Fruit fly (Drosophila melanogaster) whole organism, larva: ENCODE data around the gene Or83c.
A peak's percentile ranks its signal among the peaks of the same experiment; 100 is the strongest.

Experiments
- noc ChIP-seq: fragments of 200-800 bp; sonication (Bioruptor generic); optimal IDR thresholded peaks from 3 replicates; lab custom pipeline; 2019; ENCODE audit warnings: missing biosample characterization, mild to moderate bottlenecking, missing genetic modification characterization, moderate library complexity

Or83c gene

DNA sequence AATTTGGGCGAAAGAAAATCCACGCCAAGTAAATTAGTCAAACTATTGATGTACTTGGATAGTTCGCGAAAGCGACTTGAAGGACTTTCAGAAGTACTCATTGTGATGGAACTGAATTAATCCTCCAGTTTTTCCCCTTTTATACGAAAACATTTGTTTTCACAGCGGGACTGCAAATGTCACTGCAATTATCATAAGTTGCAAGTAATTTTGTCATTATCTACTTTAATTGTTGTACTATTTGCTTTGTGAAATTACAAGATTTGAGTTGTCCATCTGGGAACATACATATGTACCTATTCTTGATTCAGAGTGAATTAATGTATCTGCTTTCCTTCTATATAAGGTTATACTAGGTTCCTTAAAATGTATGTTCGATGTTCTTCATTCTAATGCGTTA lies at the start of gene Or83c:
Gene Or83c (minus strand): TSS at position 101 of the 400 bp plus-strand sequence.
- no peak for TF ChIP-seq noc (tag; lab: Kevin White, UChicago)

DNA sequence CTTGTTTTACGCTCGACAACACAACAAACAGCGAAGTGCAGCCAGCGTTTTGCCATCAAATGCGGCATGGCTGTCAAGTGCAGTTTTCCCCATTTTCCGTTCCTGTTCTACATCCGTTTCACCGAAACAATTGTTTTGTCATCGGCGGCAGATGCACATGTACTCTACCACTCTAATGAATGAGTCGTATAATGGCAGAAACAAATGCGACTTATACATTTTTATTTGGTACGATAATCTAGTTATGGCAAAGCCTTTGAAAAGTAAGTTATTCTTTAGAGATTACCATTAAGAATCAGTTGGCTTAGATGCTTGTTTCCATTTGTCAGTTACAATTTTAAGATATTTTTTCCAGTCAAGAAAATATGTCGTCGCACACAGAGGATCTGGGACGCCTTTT lies 44.2 kb upstream of the Or83c start, which contains the start of gene Vha14-2:
Gene Vha14-2 (plus strand): TSS at position 301 of the 400 bp plus-strand sequence.
- TF ChIP-seq noc (tag; lab: Kevin White, UChicago) = no peak

- peak; percentile 77 for TF ChIP-seq noc (tag; lab: Kevin White, UChicago)
Observed at dm6 chr3R:6112252-6112995, 34.3 kb upstream of the Or83c start, which contains the start of gene Obp83g. Gene Obp83g, minus strand, starts transcription at chr3R:6112302.

- no peak for TF ChIP-seq noc (tag; lab: Kevin White, UChicago)
Observed at dm6 chr3R:6110916-6111315, 32.8 kb upstream of the Or83c start, which contains the start of gene Obp83ef. Gene Obp83ef, minus strand, starts transcription at chr3R:6111034.

dm6 chr3R:6107792-6108191 lies 29.7 kb upstream of the Or83c start, which contains the start of gene Obp83cd:
Gene Obp83cd, plus strand, starts transcription at chr3R:6108134.
- peak; percentile 53 for TF ChIP-seq noc (tag; lab: Kevin White, UChicago)

DNA sequence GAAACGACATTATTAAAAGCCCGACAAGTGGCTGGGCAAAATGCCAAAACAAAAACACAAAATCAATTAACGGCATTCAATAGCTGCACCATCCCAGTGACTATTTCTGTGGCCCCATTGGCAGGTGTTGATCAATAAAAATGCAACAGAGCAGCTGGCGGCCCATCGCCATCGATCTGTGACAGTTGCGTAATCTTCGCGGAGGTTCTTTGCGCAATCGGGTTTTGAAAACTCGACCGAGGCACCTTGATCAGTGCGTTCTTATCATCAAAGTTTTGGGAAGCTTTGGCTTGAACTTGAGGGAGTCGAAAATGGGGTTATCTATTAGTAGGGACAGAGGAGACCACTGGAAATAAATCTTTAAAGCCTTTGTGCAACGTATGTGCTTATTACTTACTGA lies 29.3 kb upstream of the Or83c start:
- no peak for TF ChIP-seq noc (tag; lab: Kevin White, UChicago)

DNA sequence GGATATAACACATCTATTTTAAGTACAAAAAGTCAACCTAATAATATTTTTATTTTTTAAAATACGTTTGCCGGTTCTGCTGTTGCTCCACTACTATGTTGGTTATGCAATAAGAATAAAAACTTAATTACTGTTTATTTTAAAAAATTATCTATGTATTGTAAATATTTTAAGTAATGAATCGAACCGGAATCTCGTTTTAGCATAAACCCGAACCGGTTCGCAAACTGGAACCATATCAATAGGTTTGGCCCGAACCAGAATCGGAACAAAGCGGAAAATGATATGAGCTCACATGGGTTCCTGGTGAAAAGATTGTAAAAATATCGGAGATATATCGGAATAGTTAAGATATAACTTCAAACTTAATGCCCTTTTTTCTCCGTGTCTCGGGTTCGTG lies 28.6 kb upstream of the Or83c start:
- no peak for TF ChIP-seq noc (tag; lab: Kevin White, UChicago)

DNA sequence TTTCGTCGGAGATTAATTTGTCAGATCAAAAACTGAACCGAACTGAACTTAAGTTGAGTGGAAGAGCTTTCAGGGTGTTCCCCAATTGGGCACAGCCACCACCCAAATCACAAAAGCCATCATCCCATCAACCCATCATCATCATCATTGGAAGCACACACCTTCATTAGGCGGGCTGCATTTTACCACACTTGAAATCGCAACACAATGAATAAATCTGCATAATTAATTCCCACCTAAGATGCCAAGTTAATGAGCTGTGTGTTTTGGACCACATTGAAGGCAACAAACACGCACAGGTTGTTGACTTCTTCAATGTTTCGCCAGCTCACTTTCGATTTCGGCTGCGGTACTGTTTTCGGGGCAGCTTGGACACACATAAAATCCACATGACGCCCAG lies 27.1 kb upstream of the Or83c start:
- TF ChIP-seq noc (tag; lab: Kevin White, UChicago) = no peak

- no peak for TF ChIP-seq noc (tag; lab: Kevin White, UChicago)
Observed at dm6 chr3R:6102726-6103125, 24.6 kb upstream of the Or83c start.

DNA sequence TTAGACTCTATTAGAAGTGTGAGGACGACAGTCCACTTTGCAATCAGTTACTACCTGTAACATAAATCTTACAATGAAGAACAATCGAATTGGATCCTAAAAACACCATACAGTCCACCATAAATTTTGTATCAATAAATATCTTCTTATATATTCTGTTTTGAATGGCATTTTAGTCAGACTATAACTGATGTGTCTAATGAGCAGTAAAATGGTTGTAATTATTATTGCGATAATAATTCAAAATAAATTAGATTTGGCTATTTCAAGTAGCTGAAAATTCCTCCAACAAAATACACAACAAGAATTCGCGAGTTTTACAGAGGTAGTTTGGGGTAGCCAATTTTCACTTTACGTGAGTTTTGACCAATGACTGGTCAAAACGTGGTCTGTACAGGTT lies 24.2 kb upstream of the Or83c start:
- no peak for TF ChIP-seq noc (tag; lab: Kevin White, UChicago)

DNA sequence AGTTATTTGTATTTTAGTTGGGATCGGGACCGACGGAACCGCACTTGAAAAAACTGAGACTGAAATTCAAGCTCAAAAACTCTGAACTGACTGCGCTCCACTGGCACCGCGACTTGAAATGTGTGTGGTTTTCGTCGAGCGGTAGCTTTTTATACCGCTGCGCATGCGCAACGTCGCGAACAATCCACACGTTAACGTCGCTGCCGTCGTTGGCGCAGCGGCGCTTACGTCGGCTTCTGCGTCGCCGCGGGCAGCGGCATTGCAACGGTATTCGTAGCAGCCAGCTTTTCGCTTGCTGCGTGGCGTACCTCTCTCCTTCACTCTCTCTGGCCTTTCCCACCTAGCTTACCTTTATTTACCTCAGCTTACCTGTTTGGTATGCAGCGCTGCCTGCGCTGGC lies 22.7 kb upstream of the Or83c start, which contains the start of gene Gasp:
Gene Gasp (minus strand): TSS at position 124 of the 400 bp plus-strand sequence.
- no peak for TF ChIP-seq noc (tag; lab: Kevin White, UChicago)

DNA sequence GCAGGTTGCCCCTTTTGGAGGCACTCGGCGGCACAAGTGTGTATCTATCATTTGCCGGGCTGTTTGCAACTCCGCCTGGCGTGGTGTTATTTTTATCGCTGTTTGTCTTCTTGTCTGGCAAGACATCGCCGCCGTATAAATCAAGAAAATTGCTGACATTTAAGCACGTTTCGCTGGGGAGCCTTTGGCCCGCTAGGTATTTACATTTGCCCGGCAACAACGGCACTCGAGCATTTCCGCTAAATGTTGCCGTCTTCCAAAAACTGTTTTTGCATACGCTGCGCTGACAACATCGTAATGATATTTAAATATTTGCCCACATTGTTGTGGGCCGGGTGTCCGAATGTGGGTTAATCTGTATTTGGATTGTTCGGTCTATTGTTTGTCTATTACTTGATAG lies 20.2 kb upstream of the Or83c start:
- no peak for TF ChIP-seq noc (tag; lab: Kevin White, UChicago)

dm6 chr3R:6097042-6097441 lies 19.0 kb upstream of the Or83c start:
- no peak for TF ChIP-seq noc (tag; lab: Kevin White, UChicago)

dm6 chr3R:6082132-6082531 lies 4.0 kb upstream of the Or83c start:
- TF ChIP-seq noc (tag; lab: Kevin White, UChicago) = no peak

DNA sequence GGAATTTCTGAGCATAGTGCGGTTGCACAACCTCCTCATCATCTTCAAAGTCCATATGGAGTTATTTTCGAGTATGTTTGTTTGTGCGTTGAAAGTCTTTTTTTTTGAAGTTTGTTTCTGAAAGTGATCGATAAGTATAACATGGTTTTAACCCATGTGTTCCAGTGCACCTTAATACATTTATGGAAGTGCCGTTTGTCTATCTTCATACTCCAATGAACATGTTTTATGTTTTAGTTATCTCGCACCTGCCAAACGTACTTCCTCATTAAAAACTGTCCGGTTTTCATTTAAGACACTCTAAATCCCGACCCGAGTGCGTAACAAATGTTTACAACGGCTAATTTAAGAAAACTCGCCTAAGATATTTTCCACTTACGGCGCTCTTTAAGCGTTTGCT lies 20.6 kb downstream of the Or83c start, which contains the start of gene CG15580:
Gene CG15580 (minus strand): TSS at position 101 of the 400 bp plus-strand sequence.
- no peak for TF ChIP-seq noc (tag; lab: Kevin White, UChicago)

dm6 chr3R:6038200-6038599 lies 39.9 kb downstream of the Or83c start:
- TF ChIP-seq noc (tag; lab: Kevin White, UChicago) = no peak

DNA sequence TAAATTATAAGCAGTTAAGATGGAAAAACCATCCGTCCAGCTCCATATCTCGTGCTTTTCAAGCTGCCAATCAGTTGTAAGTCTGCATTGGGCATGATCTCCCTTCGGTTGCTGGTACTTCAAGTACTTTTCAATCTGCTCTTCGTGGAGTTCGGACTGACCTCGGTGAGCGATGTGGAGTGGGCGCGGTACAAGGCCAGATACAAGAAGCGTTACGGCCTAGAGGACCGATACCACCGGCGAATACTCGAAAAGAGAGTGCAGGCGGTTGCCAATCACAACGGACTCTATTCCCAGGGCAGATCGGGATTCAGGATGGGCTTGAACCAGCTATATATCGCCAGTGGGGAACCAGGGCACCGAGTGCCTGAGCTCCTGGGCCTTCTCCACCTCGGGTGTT lies 50.4 kb downstream of the Or83c start:
- TF ChIP-seq noc (tag; lab: Kevin White, UChicago) = no peak
